Worm (Caenorhabditis elegans): ENCODE measurements around the gene hsp-1.

ce11 chrIV:17265716-17266115 lies 13.0 kb upstream of the hsp-1 start:
- TF ChIP-seq zip-5 (tag; optimal IDR thresholded peaks at IDR 0.05) (no peak), hlh-30 (tag; optimal IDR thresholded peaks at IDR 0.05; ENCODE audit: insufficient read depth) (no peak), ama-1 (optimal IDR thresholded peaks at IDR 0.05) (no peak), ceh-19 (GFP tag; optimal IDR thresholded peaks at IDR 0.05) (no peak), fkh-10 (GFP tag; optimal IDR thresholded peaks at IDR 0.05) (no peak), ceh-9 (tag; optimal IDR thresholded peaks at IDR 0.05) (no peak), K02D7.2 (tag; optimal IDR thresholded peaks at IDR 0.05) (no peak)
